Worm (Caenorhabditis elegans): Measurements from ENCODE around the gene T25B9.9.

DNA sequence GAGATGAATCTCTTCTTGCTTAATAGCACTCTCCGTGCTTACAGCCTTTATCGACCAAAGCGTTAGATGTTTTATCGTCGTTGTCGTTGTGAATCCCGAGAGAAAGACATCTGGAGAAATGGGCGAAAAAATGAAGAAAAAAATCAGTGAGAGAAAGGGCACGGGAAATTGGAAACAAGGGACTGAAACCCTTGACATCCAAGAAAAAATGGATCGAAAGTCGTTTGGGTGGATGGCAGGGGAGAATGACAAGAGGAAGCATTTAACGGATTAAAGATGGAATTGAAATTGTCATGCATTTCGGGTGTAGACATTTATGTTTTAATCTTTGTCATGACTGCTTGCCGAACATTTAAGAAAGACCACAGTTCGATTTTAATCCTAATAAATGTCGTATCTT lies 4.4 kb downstream of the T25B9.9 start, which contains the start of gene inpp-1:
- TF ChIP-seq mab-9 (GFP tag; IDR thresholded peaks at IDR 0.05) (no peak), egl-27 (tag; optimal IDR thresholded peaks at IDR 0.05) (no peak), skn-1 (tag; optimal IDR thresholded peaks at IDR 0.05) (no peak), pax-3 (tag; optimal IDR thresholded peaks at IDR 0.05) (no peak), fos-1 (tag; optimal IDR thresholded peaks at IDR 0.05) (no peak)
